Fruit fly (Drosophila melanogaster): ENCODE measurements around the gene AdamTS-B.
A peak's percentile ranks its signal among the peaks of the same experiment; 100 is the strongest.

Gene AdamTS-B

DNA sequence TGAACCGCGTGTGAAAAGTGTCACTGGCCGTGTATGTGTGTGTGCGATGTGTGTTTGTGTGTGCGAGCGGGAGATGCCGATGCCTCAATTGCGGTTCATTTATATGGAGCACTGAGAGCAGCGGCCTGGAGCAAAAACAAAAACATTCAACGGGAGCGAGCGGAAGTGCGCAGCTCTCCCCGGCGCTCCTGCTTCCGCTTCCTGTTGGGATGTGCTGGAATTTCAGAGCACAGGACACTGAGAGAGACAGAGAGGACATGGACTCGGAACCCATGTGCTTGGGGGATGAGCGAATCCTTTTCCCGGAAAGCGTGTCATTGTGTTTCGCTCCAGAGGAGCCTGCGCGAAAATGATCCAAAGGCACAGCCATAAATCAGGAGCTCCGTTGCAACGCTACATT lies 34.1 kb upstream of the AdamTS-B start (continued):
- TF ChIP-seq Optix (GFP tag; IDR thresholded peaks at IDR 0.05) (no peak), CG13424 (tag; optimal IDR thresholded peaks at IDR 0.05) (no peak), CG13624 (GFP tag; optimal IDR thresholded peaks at IDR 0.05) (no peak), lbe (GFP tag; optimal IDR thresholded peaks at IDR 0.05) (no peak), CG4707 (GFP tag; optimal IDR thresholded peaks at IDR 0.05) (peak; percentile 10), stc (GFP tag; IDR thresholded peaks at IDR 0.05) (peak; percentile 15; the same call in 1 of the 2 replicates), Nf-YC (tag; optimal IDR thresholded peaks at IDR 0.05) (peak; percentile 20), CG15696 (tag; optimal IDR thresholded peaks at IDR 0.05) (no peak), CG10462 (GFP tag; optimal IDR thresholded peaks at IDR 0.05) (no peak), tup (GFP tag; optimal IDR thresholded peaks at IDR 0.05) (no peak), sim (GFP tag; IDR thresholded peaks at IDR 0.05) (no peak), ftz-f1 (GFP tag; optimal IDR thresholded peaks at IDR 0.05) (no peak), CG12391 (tag; optimal IDR thresholded peaks at IDR 0.05) (no peak), CG8944 (GFP tag; optimal IDR thresholded peaks at IDR 0.05) (no peak), CG15011 (GFP tag; optimal IDR thresholded peaks at IDR 0.05) (no peak), CG7745 (tag; optimal IDR thresholded peaks at IDR 0.05) (no peak), Sox100B (GFP tag; optimal IDR thresholded peaks at IDR 0.05) (no peak), CG17829 (tag; optimal IDR thresholded peaks at IDR 0.05) (no peak), Nf-YA (GFP tag; IDR thresholded peaks at IDR 0.05) (no peak), CG14441 (GFP tag; IDR thresholded peaks at IDR 0.05) (no peak), CG6683 (GFP tag; optimal IDR thresholded peaks at IDR 0.05) (peak; percentile 39), sima (GFP tag; optimal IDR thresholded peaks at IDR 0.05) (no peak), TFAM (GFP tag; optimal IDR thresholded peaks at IDR 0.05) (no peak), Fer2 (tag; optimal IDR thresholded peaks at IDR 0.05) (no peak), org-1 (GFP tag; optimal IDR thresholded peaks at IDR 0.05) (no peak), tx (GFP tag; optimal IDR thresholded peaks at IDR 0.05) (no peak), esg (GFP tag; conservative IDR thresholded peaks at IDR 0.05) (no peak), Awh (GFP tag; IDR thresholded peaks at IDR 0.05) (no peak), row (GFP tag; IDR thresholded peaks at IDR 0.05) (no peak), bcd (GFP tag; optimal IDR thresholded peaks at IDR 0.05) (no peak), CG1832 (GFP tag; optimal IDR thresholded peaks at IDR 0.05) (no peak), CG17568 (GFP tag; optimal IDR thresholded peaks at IDR 0.05) (no peak), Side (GFP tag; optimal IDR thresholded peaks at IDR 0.05) (no peak), CG14050 (GFP tag; IDR thresholded peaks at IDR 0.05) (no peak), NFAT (GFP tag; IDR thresholded peaks at IDR 0.05) (no peak), Deaf1 (tag; optimal IDR thresholded peaks at IDR 0.05) (peak; percentile 12), CG43689 (GFP tag; IDR thresholded peaks at IDR 0.05) (no peak), Dip3 (GFP tag; optimal IDR thresholded peaks at IDR 0.05) (no peak), CG9876 (GFP tag; optimal IDR thresholded peaks at IDR 0.05) (no peak), da (GFP tag; optimal IDR thresholded peaks at IDR 0.05) (no peak), ash1 (GFP tag; optimal IDR thresholded peaks at IDR 0.05) (no peak), CG9932 (GFP tag; IDR thresholded peaks at IDR 0.05) (no peak), Sox102F (GFP tag; optimal IDR thresholded peaks at IDR 0.05) (no peak), BtbVII (GFP tag; optimal IDR thresholded peaks at IDR 0.05) (peak; percentile 67), CG17612 (GFP tag; IDR thresholded peaks at IDR 0.05) (no peak), CG7372 (GFP tag; IDR thresholded peaks at IDR 0.05) (no peak), dmrt11E (tag; optimal IDR thresholded peaks at IDR 0.05) (no peak), C15 (GFP tag; IDR thresholded peaks at IDR 0.05) (no peak), al (GFP tag; IDR thresholded peaks at IDR 0.05) (no peak), Xrp1 (GFP tag; IDR thresholded peaks at IDR 0.05) (no peak), CG10209 (GFP tag; optimal IDR thresholded peaks at IDR 0.05) (no peak), Xbp1 (GFP tag; optimal IDR thresholded peaks at IDR 0.05) (no peak), chn (GFP tag; optimal IDR thresholded peaks at IDR 0.05) (no peak)
